Worm (Caenorhabditis elegans): ENCODE data around the gene B0432.1.

The B0432.1 gene

ce11 chrII:340714-341113, 43.5 kb downstream of the B0432.1 start:
- TF ChIP-seq aha-1 (tag) (peak; percentile 91), D1046.2 (GFP tag; IDR thresholded peaks at IDR 0.05) (no peak)

ce11 chrII:341282-341681, 44.1 kb downstream of the B0432.1 start:
- TF ChIP-seq lin-15B (tag; optimal IDR thresholded peaks at IDR 0.05) (no peak), aha-1 (tag) (peak; percentile 19), madf-5 (GFP tag; IDR thresholded peaks at IDR 0.05) (0 out of 4 replicates have a peak, but pooled peaks of 1 of the 2 experiments have one; percentile 25)

ce11 chrII:347734-348133, 50.5 kb downstream of the B0432.1 start, which contains the start of gene D1069.3:
Gene D1069.3, minus strand, starts transcription at chrII:347891.
- TF ChIP-seq lsy-2 (tag; optimal IDR thresholded peaks at IDR 0.05) (peak in 1 of 2 experiments; percentile 52), nhr-25 (tag; optimal IDR thresholded peaks at IDR 0.05; ENCODE audit: borderline replicate concordance, insufficient read depth) (no peak), vab-7 (GFP tag; IDR thresholded peaks at IDR 0.05) (no peak), mxl-2 (GFP tag; conservative IDR thresholded peaks at IDR 0.05) (no peak), pha-4 (GFP tag; IDR thresholded peaks at IDR 0.05) (no peak), pha-4 (tag; optimal IDR thresholded peaks at IDR 0.05) (no peak), dpl-1 (GFP tag; optimal IDR thresholded peaks at IDR 0.05) (peak; percentile 23), saeg-2 (GFP tag; IDR thresholded peaks at IDR 0.05) (no peak), set-16 (GFP tag; IDR thresholded peaks at IDR 0.05) (no peak), nhr-48 (tag; optimal IDR thresholded peaks at IDR 0.05) (no peak), T20F7.1 (GFP tag; optimal IDR thresholded peaks at IDR 0.05) (peak; percentile 97), Y48G9A.11 (GFP tag; IDR thresholded peaks at IDR 0.05) (peak; percentile 99), mdl-1 (tag; optimal IDR thresholded peaks at IDR 0.05) (no peak), nhr-111 (GFP tag; optimal IDR thresholded peaks at IDR 0.05) (no peak), ces-1 (GFP tag; optimal IDR thresholded peaks at IDR 0.05) (peak; percentile 7)

Data from whole organism, L4 larva.